Worm (Caenorhabditis elegans): ENCODE measurements around the gene nspa-2.

- TF ChIP-seq F13C5.2 (tag; optimal IDR thresholded peaks at IDR 0.05) (no peak), hmg-4 (GFP tag; optimal IDR thresholded peaks at IDR 0.05) (no peak), sea-1 (GFP tag; conservative IDR thresholded peaks at IDR 0.05) (no peak), tbx-37 (GFP tag; conservative IDR thresholded peaks at IDR 0.05) (0 out of 2 replicates have a peak, but pooled peaks have one; percentile 11), tbx-11 (GFP tag; IDR thresholded peaks at IDR 0.05) (no peak), pes-1 (GFP tag; IDR thresholded peaks at IDR 0.05) (no peak)
These were observed 43.5 kb upstream of the nspa-2 start, which contains the start of gene ret-1 for ce11 chrV:14847291-14847915.

Data from whole organism, early embryonic.